Fruit fly (Drosophila melanogaster): ENCODE results near the gene Jig.
A peak's percentile ranks its signal among the peaks of the same experiment; 100 is the strongest.

The Jig gene

dm6 chr3R:14511123-14511908, 49.4 kb upstream of the Jig start, which contains the start of the genes HtrA2 and mRpL11 (continued):
- TF ChIP-seq Ada2b (GFP tag; IDR thresholded peaks at IDR 0.05) (no peak), CG31224 (GFP tag; IDR thresholded peaks at IDR 0.05) (0 out of 2 replicates have a peak, but pooled peaks have one; percentile 22), CG4404 (GFP tag; IDR thresholded peaks at IDR 0.05) (peak; percentile 62), bbx (GFP tag; IDR thresholded peaks at IDR 0.05; ENCODE audit: partially characterized antibody) (0 out of 2 replicates have a peak, but pooled peaks have one; percentile 49), dpn (GFP tag; optimal IDR thresholded peaks at IDR 0.05) (peak; percentile 64 to 66), CG2712 (tag; optimal IDR thresholded peaks at IDR 0.05) (no peak), h (optimal IDR thresholded peaks at IDR 0.05) (no peak), fd102C (GFP tag; optimal IDR thresholded peaks at IDR 0.05) (no peak), slp2 (GFP tag; optimal IDR thresholded peaks at IDR 0.05) (peak; percentile 62), TFAM (GFP tag; optimal IDR thresholded peaks at IDR 0.05) (no peak), HLHmδ (GFP tag; optimal IDR thresholded peaks at IDR 0.05) (no peak), Mrtf (GFP tag; IDR thresholded peaks at IDR 0.05) (no peak), toy (GFP tag; IDR thresholded peaks at IDR 0.05) (no peak), PHDP (tag; optimal IDR thresholded peaks at IDR 0.05) (peak; percentile 56), Scr (GFP tag; IDR thresholded peaks at IDR 0.05; ENCODE audit: partially characterized antibody) (no peak; the same call in 1 of the 2 replicates), disco-r (GFP tag; optimal IDR thresholded peaks at IDR 0.05) (peak; percentile 40), CG9437 (GFP tag; optimal IDR thresholded peaks at IDR 0.05) (peak; percentile 25), HmgZ (tag; optimal IDR thresholded peaks at IDR 0.05) (peak; percentile 73), Dad (GFP tag; optimal IDR thresholded peaks at IDR 0.05) (peak; percentile 47), ara (GFP tag; IDR thresholded peaks at IDR 0.05) (no peak), ken (GFP tag; IDR thresholded peaks at IDR 0.05) (peak; percentile 63; the same call in 2 of the 3 replicates), dm (GFP tag; optimal IDR thresholded peaks at IDR 0.05) (peak; percentile 63), Aef1 (GFP tag; IDR thresholded peaks at IDR 0.05) (peak; percentile 60), CG7987 (GFP tag; optimal IDR thresholded peaks at IDR 0.05) (peak; percentile 41), MESR4 (GFP tag; optimal IDR thresholded peaks at IDR 0.05) (peak; percentile 31), so (GFP tag; IDR thresholded peaks at IDR 0.05) (no peak), Fer2 (tag; optimal IDR thresholded peaks at IDR 0.05) (peak; percentile 42), CG1792 (GFP tag; optimal IDR thresholded peaks at IDR 0.05) (peak; percentile 34), mld (GFP tag; IDR thresholded peaks at IDR 0.05; ENCODE audit: partially characterized antibody) (0 out of 3 replicates have a peak, but pooled peaks have one; percentile 53), Bteb2 (GFP tag; optimal IDR thresholded peaks at IDR 0.05) (peak; percentile 23), CG10274 (GFP tag; optimal IDR thresholded peaks at IDR 0.05) (no peak), ssp (GFP tag; IDR thresholded peaks at IDR 0.05) (peak; percentile 51; the same call in 1 of the 2 replicates), CG3281 (GFP tag; optimal IDR thresholded peaks at IDR 0.05) (peak; percentile 59), Myb (GFP tag; optimal IDR thresholded peaks at IDR 0.05) (peak; percentile 73), pho (GFP tag; optimal IDR thresholded peaks at IDR 0.05) (peak; percentile 65), Sry-β (GFP tag; optimal IDR thresholded peaks at IDR 0.05) (peak; percentile 100), vvl (GFP tag; IDR thresholded peaks at IDR 0.05) (peak; percentile 61), nerfin-2 (GFP tag; IDR thresholded peaks at IDR 0.05; ENCODE audit: partially characterized antibody) (no peak), Dip2 (GFP tag; IDR thresholded peaks at IDR 0.05) (no peak), CG17359 (tag; optimal IDR thresholded peaks at IDR 0.05) (peak; percentile 42), Xbp1 (GFP tag; optimal IDR thresholded peaks at IDR 0.05) (peak; percentile 64), CG4707 (GFP tag; optimal IDR thresholded peaks at IDR 0.05) (peak; percentile 97), phol (tag; optimal IDR thresholded peaks at IDR 0.05) (peak; percentile 68), odd (GFP tag; optimal IDR thresholded peaks at IDR 0.05) (no peak), CG8478 (optimal IDR thresholded peaks at IDR 0.05) (no peak), CG14014 (GFP tag; IDR thresholded peaks at IDR 0.05) (no peak; the same call in 1 of the 2 replicates), CG17912 (GFP tag; optimal IDR thresholded peaks at IDR 0.05) (peak; percentile 32), B-H2 (GFP tag; optimal IDR thresholded peaks at IDR 0.05) (peak; percentile 71), CG7271 (tag; optimal IDR thresholded peaks at IDR 0.05) (no peak), CG3847 (GFP tag; IDR thresholded peaks at IDR 0.05) (peak; percentile 76)
